Worm (Caenorhabditis elegans) whole organism, L4 larva: ENCODE results near the gene Y52D5A.2.
A peak's percentile ranks its signal among the peaks of the same experiment; 100 is the strongest.

Experiments
- D1046.2 ChIP-seq: fragments of 200-800 bp; sonication (Bioruptor generic); IDR thresholded peaks from 2 replicates; pipeline ENCODE4 v1.3.6; 2022; ENCODE audit warnings: missing genetic modification characterization, missing compliant biosample characterization
- F37D6.2 ChIP-seq: sonication (generic microtip); optimal IDR thresholded peaks from 2 replicates; lab custom pipeline; 2016; ENCODE audit warnings: mild to moderate bottlenecking, missing genetic modification characterization, missing compliant biosample characterization
- F49E8.2 ChIP-seq: sonication (generic microtip); optimal IDR thresholded peaks from 2 replicates; lab custom pipeline; 2016; ENCODE audit warnings: missing compliant biosample characterization, mild to moderate bottlenecking, missing genetic modification characterization, borderline replicate concordance
- T20F7.1 ChIP-seq: fragments of 200-800 bp; sonication (Bioruptor generic); optimal IDR thresholded peaks from 2 replicates; lab custom pipeline; 2018; ENCODE audit warnings: mild to moderate bottlenecking, missing genetic modification characterization, missing compliant biosample characterization
- Y48G9A.11 ChIP-seq: fragments of 200-800 bp; sonication (Bioruptor generic); IDR thresholded peaks from 2 replicates; pipeline ENCODE4 v1.3.6; 2022; ENCODE audit warnings: missing genetic modification reagents, missing genetic modification characterization, missing compliant biosample characterization
- Y75B8A.6 ChIP-seq: fragments of 200-800 bp; sonication (Bioruptor generic); IDR thresholded peaks from 2 replicates; pipeline ENCODE4 v1.3.6; 2022; ENCODE audit warnings: missing genetic modification reagents, missing genetic modification characterization, missing compliant biosample characterization
- ama-1 ChIP-seq: fragments of 150-350 bp; optimal IDR thresholded peaks from 2 replicates; lab custom pipeline; 2014; ENCODE audit warnings: inconsistent platforms, mixed read lengths
- ceh-20 ChIP-seq: fragments of 200-800 bp; sonication (Bioruptor generic); IDR thresholded peaks from 2 replicates; pipeline ENCODE4 v1.3.6; 2022; ENCODE audit warnings: missing genetic modification reagents, missing genetic modification characterization, missing compliant biosample characterization
- ceh-62 ChIP-seq: sonication (generic microtip); optimal IDR thresholded peaks from 2 replicates; lab custom pipeline; 2017; ENCODE audit warnings: missing biosample characterization, missing genetic modification characterization
- ces-1 ChIP-seq: fragments of 150-350 bp; sonication (generic microtip); optimal IDR thresholded peaks from 4 replicates; lab custom pipeline; 2014; ENCODE audit warnings: missing biosample characterization, missing genetic modification reagents, missing genetic modification characterization
- ctbp-1 ChIP-seq: fragments of 200-800 bp; sonication (Bioruptor generic); IDR thresholded peaks from 2 replicates; pipeline ENCODE4 v1.3.6; 2022; ENCODE audit warnings: missing genetic modification reagents, missing genetic modification characterization, missing compliant biosample characterization
- daf-16 ChIP-seq, 3 experiments: sonication (generic microtip); optimal IDR thresholded peaks; 2 replicates each; lab custom pipeline; 2016 to 2017; ENCODE audit warnings: missing genetic modification characterization in 3 of 3, missing genetic modification reagents in 3 of 3, mild to moderate bottlenecking in 2 of 3, missing compliant biosample characterization in 2 of 3, missing biosample characterization in 1 of 3, moderate library complexity in 1 of 3
- daf-8 ChIP-seq: fragments of 200-800 bp; sonication (Bioruptor generic); IDR thresholded peaks from 2 replicates; pipeline ENCODE4 v1.3.6; 2022; ENCODE audit warnings: missing genetic modification characterization, missing compliant biosample characterization
- dpl-1 ChIP-seq: fragments of 150-350 bp; optimal IDR thresholded peaks from 2 replicates; lab custom pipeline; 2014; ENCODE audit warnings: missing biosample characterization, missing genetic modification reagents, missing genetic modification characterization
- duxl-1 ChIP-seq: sonication (generic microtip); optimal IDR thresholded peaks from 2 replicates; lab custom pipeline; 2016; ENCODE audit warnings: mild to moderate bottlenecking, missing genetic modification characterization, moderate library complexity, missing compliant biosample characterization; ENCODE audit not compliant: poor library complexity
- dve-1 ChIP-seq: sonication (generic microtip); optimal IDR thresholded peaks from 2 replicates; lab custom pipeline; 2017; ENCODE audit warnings: antibody characterized with exemption, mild to moderate bottlenecking, missing genetic modification characterization, missing compliant biosample characterization; ENCODE audit not compliant: insufficient read depth
- egl-43 ChIP-seq: fragments of 200-800 bp; sonication (Bioruptor generic); IDR thresholded peaks from 2 replicates; pipeline ENCODE4 v1.3.6; 2022; ENCODE audit warnings: missing genetic modification reagents, missing genetic modification characterization, missing compliant biosample characterization
- lin-29 ChIP-seq: fragments of 200-800 bp; sonication (Bioruptor generic); IDR thresholded peaks from 2 replicates; pipeline ENCODE4 v1.3.6; 2022; ENCODE audit warnings: missing genetic modification reagents, missing genetic modification characterization, missing compliant biosample characterization
- lsy-2 ChIP-seq, 2 experiments: fragments of 150-350 bp in 1 of 2; sonication (generic microtip) in 1 of 2; optimal IDR thresholded peaks; 2 replicates each; lab custom pipeline; 2014 to 2017; ENCODE audit warnings: missing biosample characterization in 2 of 2, missing genetic modification characterization in 2 of 2
- mep-1 ChIP-seq: fragments of 150-350 bp; sonication (generic microtip); optimal IDR thresholded peaks from 3 replicates; lab custom pipeline; 2014; ENCODE audit warnings: missing biosample characterization, missing genetic modification characterization
- nhr-10 ChIP-seq: fragments of 150-350 bp; optimal IDR thresholded peaks from 2 replicates; lab custom pipeline; 2014; ENCODE audit warnings: missing biosample characterization, missing genetic modification characterization
- nhr-102 ChIP-seq: sonication (generic microtip); optimal IDR thresholded peaks from 2 replicates; lab custom pipeline; 2016; ENCODE audit warnings: mild to moderate bottlenecking, missing genetic modification characterization, moderate library complexity, missing compliant biosample characterization
- nhr-11 ChIP-seq: fragments of 150-350 bp; optimal IDR thresholded peaks from 2 replicates; lab custom pipeline; 2014; ENCODE audit warnings: missing biosample characterization, missing genetic modification characterization
- nhr-42 ChIP-seq: fragments of 200-800 bp; sonication (Bioruptor generic); IDR thresholded peaks from 2 replicates; pipeline ENCODE4 v1.3.6; 2022; ENCODE audit warnings: missing genetic modification characterization, missing compliant biosample characterization
- nhr-6 ChIP-seq: fragments of 150-350 bp; optimal IDR thresholded peaks from 2 replicates; lab custom pipeline; 2014; ENCODE audit warnings: missing biosample characterization, missing genetic modification characterization
- nhr-77 ChIP-seq: fragments of 150-350 bp; optimal IDR thresholded peaks from 2 replicates; lab custom pipeline; 2014; ENCODE audit warnings: missing biosample characterization, missing genetic modification characterization
- php-3 ChIP-seq: fragments of 200-800 bp; sonication (Bioruptor generic); IDR thresholded peaks from 2 replicates; pipeline ENCODE4 v1.3.6; 2022; ENCODE audit warnings: missing genetic modification reagents, missing genetic modification characterization, missing compliant biosample characterization
- pqm-1 ChIP-seq: sonication (generic microtip); optimal IDR thresholded peaks from 2 replicates; lab custom pipeline; 2017; ENCODE audit warnings: missing biosample characterization, missing genetic modification characterization
- sdz-12 ChIP-seq: fragments of 200-800 bp; sonication (Bioruptor generic); optimal IDR thresholded peaks from 2 replicates; lab custom pipeline; 2018; ENCODE audit warnings: mild to moderate bottlenecking, missing genetic modification characterization, missing compliant biosample characterization
- set-16 ChIP-seq: fragments of 200-800 bp; sonication (Bioruptor generic); IDR thresholded peaks from 2 replicates; pipeline ENCODE4 v1.3.6; 2022; ENCODE audit warnings: missing genetic modification reagents, missing genetic modification characterization, missing compliant biosample characterization
- snpc-1.2 ChIP-seq: fragments of 200-800 bp; sonication (Bioruptor generic); IDR thresholded peaks from 2 replicates; pipeline ENCODE4 v1.3.6; 2022; ENCODE audit warnings: missing genetic modification reagents, missing genetic modification characterization, missing compliant biosample characterization
- snpc-4 ChIP-seq: fragments of 150-350 bp; optimal IDR thresholded peaks from 2 replicates; lab custom pipeline; 2014; ENCODE audit warnings: missing biosample characterization, missing genetic modification characterization
- spr-1 ChIP-seq: sonication (generic microtip); optimal IDR thresholded peaks from 2 replicates; lab custom pipeline; 2016; ENCODE audit warnings: mild to moderate bottlenecking, missing genetic modification characterization, missing compliant biosample characterization
- tag-97 ChIP-seq: fragments of 200-800 bp; sonication (Bioruptor generic); IDR thresholded peaks from 2 replicates; pipeline ENCODE4 v1.3.6; 2022; ENCODE audit warnings: missing genetic modification characterization, missing compliant biosample characterization
- unc-130 ChIP-seq: sonication (generic microtip); optimal IDR thresholded peaks from 2 replicates; lab custom pipeline; 2016; ENCODE audit warnings: missing genetic modification reagents, missing genetic modification characterization, missing compliant biosample characterization
- unc-62 ChIP-seq, 3 experiments: fragments of 150-350 bp in 1 of 3; sonication (generic microtip); optimal IDR thresholded peaks in 2 of 3; peaks in 1 of 3; 1 replicate in 1 of 3; 2 replicates in 2 of 3; lab custom pipeline; 2014 to 2017; ENCODE audit warnings: missing biosample characterization in 3 of 3, missing genetic modification characterization in 3 of 3, missing genetic modification reagents in 3 of 3, missing genotype in 1 of 3
- zag-1 ChIP-seq: fragments of 150-350 bp; optimal IDR thresholded peaks from 2 replicates; lab custom pipeline; 2014; ENCODE audit warnings: missing biosample characterization, missing genetic modification characterization
- zfp-3 ChIP-seq: fragments of 200-800 bp; sonication (Bioruptor generic); conservative IDR thresholded peaks from 2 replicates; pipeline ENCODE4 v1.3.6; 2022; ENCODE audit warnings: missing genetic modification reagents, missing genetic modification characterization, missing compliant biosample characterization
- zip-2 ChIP-seq: fragments of 150-350 bp; optimal IDR thresholded peaks from 2 replicates; lab custom pipeline; 2014; ENCODE audit warnings: missing biosample characterization, missing genetic modification characterization
- ztf-7 ChIP-seq: fragments of 150-350 bp; optimal IDR thresholded peaks from 2 replicates; lab custom pipeline; 2014; ENCODE audit warnings: missing biosample characterization, missing genetic modification characterization

Y52D5A.2 gene

ce11 chrIV:5479289-5479688, 15.0 kb upstream of the Y52D5A.2 start, which contains the start of gene T11F8.1:
Gene T11F8.1, plus strand, starts transcription at chrIV:5479589.
- TF ChIP-seq nhr-6 = no peak
- TF ChIP-seq spr-1 (tag; lab: Kevin White, UChicago) = no peak
- no peak for TF ChIP-seq daf-16 (GFP tag; optimal IDR thresholded peaks at IDR 0.05; lab: Kevin White, UChicago)
- no peak for TF ChIP-seq daf-16 (tag; optimal IDR thresholded peaks at IDR 0.05; lab: Kevin White, UChicago)
- TF ChIP-seq nhr-10 (tag; lab: Kevin White, UChicago) = no peak
- no peak for TF ChIP-seq dpl-1 (GFP tag; lab: Kevin White, UChicago)
- no peak for TF ChIP-seq T20F7.1 (GFP tag; lab: Kevin White, UChicago)
- TF ChIP-seq nhr-102 = no peak
- no peak for TF ChIP-seq ces-1
- no peak for TF ChIP-seq sdz-12
- TF ChIP-seq ceh-62 (tag; lab: Kevin White, UChicago) = no peak
- no peak for TF ChIP-seq Y75B8A.6 (GFP tag; lab: Robert Waterston, UW)
- TF ChIP-seq tag-97 = no peak
- TF ChIP-seq nhr-42 = no peak
- no peak for TF ChIP-seq ceh-20 (GFP tag; lab: Robert Waterston, UW)

- no peak for TF ChIP-seq dve-1
- TF ChIP-seq zip-2 (tag; lab: Kevin White, UChicago) = no peak
- TF ChIP-seq duxl-1 (tag; lab: Kevin White, UChicago) = no peak
- no peak for TF ChIP-seq daf-8
- TF ChIP-seq nhr-77 = no peak
- TF ChIP-seq zag-1 (tag; lab: Kevin White, UChicago) = no peak
- TF ChIP-seq ama-1 = no peak
- no peak for TF ChIP-seq set-16
- no peak for TF ChIP-seq Y48G9A.11
- TF ChIP-seq Y75B8A.6 (GFP tag; lab: Robert Waterston, UW) = no peak
- TF ChIP-seq ctbp-1 (GFP tag; lab: Robert Waterston, UW) = no peak
- no peak for TF ChIP-seq D1046.2 (GFP tag; lab: Robert Waterston, UW)
- TF ChIP-seq unc-62 (GFP tag; optimal IDR thresholded peaks at IDR 0.05 in 1 of 2; lab: Kevin White, UChicago) = no peak
- TF ChIP-seq unc-62 (tag; optimal IDR thresholded peaks at IDR 0.05; lab: Kevin White, UChicago) = no peak
- TF ChIP-seq daf-16 (GFP tag; optimal IDR thresholded peaks at IDR 0.05; lab: Kevin White, UChicago) = no peak
- TF ChIP-seq daf-16 (tag; optimal IDR thresholded peaks at IDR 0.05; lab: Kevin White, UChicago) = no peak
- no peak for TF ChIP-seq pqm-1 (tag; lab: Kevin White, UChicago)
These were observed 12.2 kb upstream of the Y52D5A.2 start, which contains the start of gene T11F8.4 for ce11 chrIV:5476468-5476867. Gene T11F8.4, minus strand, starts transcription at chrIV:5476568.

ce11 chrIV:5473098-5473497, 8.8 kb upstream of the Y52D5A.2 start:
- peak; percentile 13; the same call in 1 of the 2 replicates for TF ChIP-seq Y48G9A.11
- TF ChIP-seq egl-43 (GFP tag; lab: Robert Waterston, UW) = no peak
- TF ChIP-seq unc-130 (GFP tag; lab: Kevin White, UChicago) = peak; percentile 37
- TF ChIP-seq F37D6.2 (tag; lab: Kevin White, UChicago) = no peak
- peak; percentile 87 for TF ChIP-seq snpc-1.2 (GFP tag; lab: Robert Waterston, UW)

- TF ChIP-seq ztf-7 (tag; lab: Kevin White, UChicago) (no peak), zfp-3 (no peak), unc-130 (GFP tag; lab: Kevin White, UChicago) (peak; percentile 82), php-3 (no peak), lsy-2 (tag; optimal IDR thresholded peaks at IDR 0.05; lab: Kevin White, UChicago) (no peak), F49E8.2 (tag; lab: Kevin White, UChicago) (peak; percentile 74), Y48G9A.11 (0 out of 2 replicates have a peak, but pooled peaks have one; percentile 35), nhr-10 (tag; lab: Kevin White, UChicago) (no peak), duxl-1 (tag; lab: Kevin White, UChicago) (no peak), nhr-102 (no peak), snpc-4 (tag; lab: Kevin White, UChicago) (no peak), mep-1 (no peak), egl-43 (GFP tag; lab: Robert Waterston, UW) (no peak), zip-2 (tag; lab: Kevin White, UChicago) (no peak), lin-29 (GFP tag; lab: Robert Waterston, UW) (no peak), nhr-42 (no peak), T20F7.1 (GFP tag; lab: Kevin White, UChicago) (no peak), unc-62 (GFP tag; optimal IDR thresholded peaks at IDR 0.05 in 1 of 2; lab: Kevin White, UChicago) (no peak), unc-62 (tag; optimal IDR thresholded peaks at IDR 0.05; lab: Kevin White, UChicago) (no peak), ama-1 (no peak), snpc-1.2 (GFP tag; lab: Robert Waterston, UW) (peak; percentile 95), dve-1 (no peak), nhr-11 (tag; lab: Kevin White, UChicago) (no peak)
These were observed 5.4 kb upstream of the Y52D5A.2 start, which contains the start of gene rme-2 for ce11 chrIV:5469739-5470138. Gene rme-2, plus strand, starts transcription at chrIV:5470026.
